Worm (Caenorhabditis elegans) whole organism, L4 larva: ENCODE data around the gene basl-1.
A peak's percentile ranks its signal among the peaks of the same experiment; 100 is the strongest.

Source experiments
- F44E2.7 ChIP-seq: fragments of 200-800 bp; sonication (Bioruptor generic); IDR thresholded peaks from 2 replicates; pipeline ENCODE4 v2.1.2; 2022; ENCODE audit warnings: missing genetic modification characterization, missing compliant biosample characterization
- Y105C5A.15 ChIP-seq: fragments of 200-800 bp; sonication (Bioruptor generic); IDR thresholded peaks from 2 replicates; pipeline ENCODE4 v1.3.6; 2022; ENCODE audit warnings: missing genetic modification characterization, missing compliant biosample characterization
- aha-1 ChIP-seq: fragments of 150-350 bp; peaks from one replicate; lab custom pipeline; 2014; ENCODE audit warnings: missing biosample characterization, missing genetic modification characterization
- ama-1 ChIP-seq: fragments of 150-350 bp; optimal IDR thresholded peaks from 2 replicates; lab custom pipeline; 2014; ENCODE audit warnings: inconsistent platforms, mixed read lengths
- arid-1 ChIP-seq: fragments of 200-800 bp; sonication (Bioruptor generic); conservative IDR thresholded peaks from 2 replicates; pipeline ENCODE4 v1.3.6; 2022; ENCODE audit warnings: missing genetic modification reagents, missing genetic modification characterization, missing compliant biosample characterization
- ces-1 ChIP-seq: fragments of 150-350 bp; sonication (generic microtip); optimal IDR thresholded peaks from 4 replicates; lab custom pipeline; 2014; ENCODE audit warnings: missing biosample characterization, missing genetic modification reagents, missing genetic modification characterization
- cey-2 ChIP-seq: sonication (generic microtip); optimal IDR thresholded peaks from 3 replicates; lab custom pipeline; 2017; ENCODE audit warnings: missing genetic modification characterization, mild to moderate bottlenecking, missing compliant biosample characterization, antibody characterized with exemption, borderline replicate concordance; ENCODE audit not compliant: insufficient read depth
- daf-12 ChIP-seq: fragments of 150-350 bp; optimal IDR thresholded peaks from 2 replicates; lab custom pipeline; 2014; ENCODE audit warnings: missing biosample characterization, missing genetic modification reagents, missing genetic modification characterization
- daf-16 ChIP-seq, 3 experiments: sonication (generic microtip); optimal IDR thresholded peaks; 2 replicates each; lab custom pipeline; 2016 to 2017; ENCODE audit warnings: missing genetic modification characterization in 3 of 3, missing genetic modification reagents in 3 of 3, mild to moderate bottlenecking in 2 of 3, missing compliant biosample characterization in 2 of 3, missing biosample characterization in 1 of 3, moderate library complexity in 1 of 3
- dve-1 ChIP-seq: sonication (generic microtip); optimal IDR thresholded peaks from 2 replicates; lab custom pipeline; 2017; ENCODE audit warnings: antibody characterized with exemption, mild to moderate bottlenecking, missing genetic modification characterization, missing compliant biosample characterization; ENCODE audit not compliant: insufficient read depth
- fkh-10 ChIP-seq: fragments of 150-350 bp; optimal IDR thresholded peaks from 2 replicates; lab custom pipeline; 2014; ENCODE audit warnings: missing biosample characterization, missing genetic modification reagents, missing genetic modification characterization
- hmg-1.1 ChIP-seq: fragments of 200-800 bp; sonication (Bioruptor generic); IDR thresholded peaks from 2 replicates; pipeline ENCODE4 v1.3.6; 2022; ENCODE audit warnings: missing genetic modification reagents, missing genetic modification characterization, missing compliant biosample characterization
- lin-13 ChIP-seq: fragments of 150-350 bp; optimal IDR thresholded peaks from 2 replicates; lab custom pipeline; 2014; ENCODE audit warnings: missing biosample characterization, missing genetic modification reagents, missing genetic modification characterization
- lin-38 ChIP-seq: fragments of 200-800 bp; sonication (Bioruptor generic); IDR thresholded peaks from 2 replicates; pipeline ENCODE4 v1.3.6; 2022; ENCODE audit warnings: missing genetic modification reagents, missing genetic modification characterization, missing compliant biosample characterization
- lsy-2 ChIP-seq, 2 experiments: fragments of 150-350 bp in 1 of 2; sonication (generic microtip) in 1 of 2; optimal IDR thresholded peaks; 2 replicates each; lab custom pipeline; 2014 to 2017; ENCODE audit warnings: missing biosample characterization in 2 of 2, missing genetic modification characterization in 2 of 2
- madf-9 ChIP-seq: fragments of 200-800 bp; sonication (Bioruptor generic); conservative IDR thresholded peaks from 2 replicates; pipeline ENCODE4 v1.3.6; 2022; ENCODE audit warnings: missing genetic modification reagents, missing genetic modification characterization, missing compliant biosample characterization
- mdl-1 ChIP-seq, 2 experiments: fragments of 150-350 bp in 1 of 2; sonication (generic microtip) in 1 of 2; optimal IDR thresholded peaks; 2 replicates each; lab custom pipeline; 2014 to 2017; ENCODE audit warnings: missing biosample characterization in 2 of 2, missing genetic modification characterization in 2 of 2
- mes-2 ChIP-seq: sonication (generic microtip); optimal IDR thresholded peaks from 2 replicates; lab custom pipeline; 2016; ENCODE audit warnings: missing genotype, mild to moderate bottlenecking, missing genetic modification characterization, missing compliant biosample characterization; ENCODE audit not compliant: poor library complexity, severe bottlenecking
- mxl-3 ChIP-seq: fragments of 200-800 bp; sonication (Bioruptor generic); optimal IDR thresholded peaks from 2 replicates; lab custom pipeline; 2018; ENCODE audit warnings: mild to moderate bottlenecking, missing genetic modification characterization, missing compliant biosample characterization
- nhr-111 ChIP-seq: fragments of 200-800 bp; sonication (Bioruptor generic); optimal IDR thresholded peaks from 2 replicates; lab custom pipeline; 2018; ENCODE audit warnings: mild to moderate bottlenecking, missing genetic modification characterization, missing compliant biosample characterization
- nhr-25 ChIP-seq: sonication (generic microtip); optimal IDR thresholded peaks from 2 replicates; lab custom pipeline; 2017; ENCODE audit warnings: missing genetic modification characterization, mild to moderate bottlenecking, missing compliant biosample characterization, antibody characterized with exemption, moderate library complexity, borderline replicate concordance; ENCODE audit not compliant: insufficient read depth
- nhr-28 ChIP-seq: fragments of 150-350 bp; optimal IDR thresholded peaks from 2 replicates; lab custom pipeline; 2014; ENCODE audit warnings: missing biosample characterization, missing genetic modification characterization
- nhr-6 ChIP-seq: fragments of 150-350 bp; optimal IDR thresholded peaks from 2 replicates; lab custom pipeline; 2014; ENCODE audit warnings: missing biosample characterization, missing genetic modification characterization
- nhr-77 ChIP-seq: fragments of 150-350 bp; optimal IDR thresholded peaks from 2 replicates; lab custom pipeline; 2014; ENCODE audit warnings: missing biosample characterization, missing genetic modification characterization
- pha-4 ChIP-seq, 2 experiments: fragments of 150-350 bp in 1 of 2; fragments of 200-800 bp in 1 of 2; sonication (Bioruptor generic) in 1 of 2; IDR thresholded peaks in 1 of 2; optimal IDR thresholded peaks in 1 of 2; 2 replicates each; pipeline versions ENCODE4 v1.3.6 to Lab custom; 2014 to 2022; ENCODE audit warnings: missing genetic modification characterization in 2 of 2, missing genetic modification reagents in 2 of 2, missing biosample characterization in 1 of 2, missing compliant biosample characterization in 1 of 2
- php-3 ChIP-seq: fragments of 200-800 bp; sonication (Bioruptor generic); IDR thresholded peaks from 2 replicates; pipeline ENCODE4 v1.3.6; 2022; ENCODE audit warnings: missing genetic modification reagents, missing genetic modification characterization, missing compliant biosample characterization
- rbr-2 ChIP-seq: sonication (generic microtip); optimal IDR thresholded peaks from 2 replicates; lab custom pipeline; 2016; ENCODE audit warnings: missing genotype, missing genetic modification characterization, missing compliant biosample characterization
- saeg-2 ChIP-seq: fragments of 200-800 bp; sonication (Bioruptor generic); IDR thresholded peaks from 2 replicates; pipeline ENCODE4 v1.3.6; 2022; ENCODE audit warnings: missing genetic modification reagents, missing genetic modification characterization, missing compliant biosample characterization
- skn-1 ChIP-seq: fragments of 150-350 bp; optimal IDR thresholded peaks from 2 replicates; lab custom pipeline; 2014; ENCODE audit warnings: missing biosample characterization, missing genetic modification characterization
- unc-39 ChIP-seq: sonication (generic microtip); optimal IDR thresholded peaks from 2 replicates; lab custom pipeline; 2017; ENCODE audit warnings: missing biosample characterization, missing genetic modification characterization
- zag-1 ChIP-seq: fragments of 150-350 bp; optimal IDR thresholded peaks from 2 replicates; lab custom pipeline; 2014; ENCODE audit warnings: missing biosample characterization, missing genetic modification characterization
- zip-2 ChIP-seq: fragments of 150-350 bp; optimal IDR thresholded peaks from 2 replicates; lab custom pipeline; 2014; ENCODE audit warnings: missing biosample characterization, missing genetic modification characterization

basl-1 gene

DNA sequence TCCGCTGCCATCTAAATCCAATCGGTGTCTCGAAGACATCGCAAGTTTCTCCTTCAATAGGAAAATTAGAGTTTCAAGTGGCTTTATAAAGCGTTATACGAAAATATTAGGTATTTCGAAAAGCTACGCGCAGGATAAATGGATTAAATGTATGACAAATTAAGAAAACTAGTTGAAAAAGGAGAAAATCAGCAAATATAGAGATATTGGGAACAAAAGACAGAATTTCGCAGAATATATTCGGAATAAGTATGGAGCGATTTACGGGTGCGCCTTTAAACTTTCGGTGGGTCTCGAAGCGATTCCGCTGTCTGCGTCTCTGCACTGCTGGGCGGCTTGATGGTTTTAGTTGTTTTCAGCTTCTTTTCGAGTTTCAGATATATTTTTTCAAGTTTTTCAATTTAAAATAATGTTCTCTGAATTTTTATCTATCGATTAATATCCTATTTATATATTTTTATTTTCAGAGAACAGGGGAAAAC is 23.0 kb upstream of the basl-1 start, which contains the start of the genes ddx-15 and ucr-1 (continued):
- TF ChIP-seq Y105C5A.15 (GFP tag; lab: Robert Waterston, UW) (no peak), nhr-28 (tag; lab: Kevin White, UChicago) (peak; percentile 23), hmg-1.1 (GFP tag; lab: Robert Waterston, UW) (0 out of 2 replicates have a peak, but pooled peaks have one; percentile 34), php-3 (GFP tag; lab: Robert Waterston, UW) (no peak), nhr-6 (tag; lab: Kevin White, UChicago) (peak; percentile 50)

DNA sequence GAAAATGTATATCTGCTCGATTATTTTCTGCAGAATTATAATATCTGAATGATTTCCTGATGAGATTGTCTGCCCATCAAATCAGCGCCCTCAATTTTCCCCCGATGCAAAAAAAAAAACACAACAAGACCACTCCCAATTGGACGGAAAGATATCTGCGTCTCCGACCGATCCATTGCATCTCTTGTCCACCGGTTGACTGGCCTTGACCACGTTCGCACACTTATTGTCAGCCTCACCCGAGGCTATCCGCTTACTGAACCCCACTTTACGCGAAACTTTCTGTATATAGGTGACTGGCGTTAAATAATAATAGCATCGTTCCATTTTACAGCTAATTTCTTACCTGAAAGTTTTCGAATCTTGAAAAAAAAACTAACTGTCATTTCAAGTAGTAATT is 20.4 kb upstream of the basl-1 start:
- TF ChIP-seq lin-38 (GFP tag; lab: Robert Waterston, UW) = peak; percentile 32
- no peak for TF ChIP-seq unc-39 (tag; lab: Kevin White, UChicago)
- 0 out of 2 replicates have a peak, but pooled peaks have one; percentile 26 for TF ChIP-seq arid-1 (GFP tag; lab: Robert Waterston, UW)
- peak; percentile 43 for TF ChIP-seq nhr-28 (tag; lab: Kevin White, UChicago)
- TF ChIP-seq madf-9 (GFP tag; lab: Robert Waterston, UW) = 0 out of 2 replicates have a peak, but pooled peaks have one; percentile 17
- TF ChIP-seq F44E2.7 (GFP tag; lab: Robert Waterston, UW) = no peak
- TF ChIP-seq nhr-111 (GFP tag; lab: Kevin White, UChicago) = no peak
- TF ChIP-seq lin-13 (GFP tag; lab: Kevin White, UChicago) = no peak
- TF ChIP-seq nhr-25 (tag; lab: Kevin White, UChicago) = peak; percentile 76
- peak; percentile 62 for TF ChIP-seq mes-2 (tag; lab: Kevin White, UChicago)
- no peak for TF ChIP-seq zag-1 (tag; lab: Kevin White, UChicago)
- no peak for TF ChIP-seq saeg-2 (GFP tag; lab: Robert Waterston, UW)
- no peak for TF ChIP-seq pha-4 (GFP tag; IDR thresholded peaks at IDR 0.05; lab: Robert Waterston, UW)
- TF ChIP-seq pha-4 (tag; optimal IDR thresholded peaks at IDR 0.05; lab: Kevin White, UChicago) = no peak
- TF ChIP-seq daf-16 (GFP tag; optimal IDR thresholded peaks at IDR 0.05; lab: Kevin White, UChicago) = peak in 1 of 2 experiments; percentile 7
- TF ChIP-seq daf-16 (tag; optimal IDR thresholded peaks at IDR 0.05; lab: Kevin White, UChicago) = no peak
- peak; percentile 28 for TF ChIP-seq dve-1 (tag; lab: Kevin White, UChicago)
- peak; percentile 80 for TF ChIP-seq ama-1 (lab: Kevin White, UChicago)
- TF ChIP-seq daf-12 (tag; lab: Kevin White, UChicago) = no peak
- no peak for TF ChIP-seq zip-2 (tag; lab: Kevin White, UChicago)
- TF ChIP-seq lsy-2 (tag; optimal IDR thresholded peaks at IDR 0.05; lab: Kevin White, UChicago) = peak in 1 of 2 experiments; percentile 37
- TF ChIP-seq hmg-1.1 (GFP tag; lab: Robert Waterston, UW) = peak; percentile 38; the same call in 1 of the 2 replicates
- TF ChIP-seq mxl-3 (GFP tag; lab: Kevin White, UChicago) = peak; percentile 43
- TF ChIP-seq cey-2 (tag; lab: Kevin White, UChicago) = no peak
- no peak for TF ChIP-seq rbr-2 (tag; lab: Kevin White, UChicago)
- peak; percentile 38 for TF ChIP-seq aha-1 (tag; lab: Kevin White, UChicago)
- TF ChIP-seq ces-1 (GFP tag; lab: Kevin White, UChicago) = no peak
- TF ChIP-seq mdl-1 (tag; optimal IDR thresholded peaks at IDR 0.05; lab: Kevin White, UChicago) = peak in 1 of 2 experiments; percentile 22
- no peak for TF ChIP-seq skn-1 (tag; lab: Kevin White, UChicago)
- TF ChIP-seq fkh-10 (GFP tag; lab: Kevin White, UChicago) = no peak

DNA sequence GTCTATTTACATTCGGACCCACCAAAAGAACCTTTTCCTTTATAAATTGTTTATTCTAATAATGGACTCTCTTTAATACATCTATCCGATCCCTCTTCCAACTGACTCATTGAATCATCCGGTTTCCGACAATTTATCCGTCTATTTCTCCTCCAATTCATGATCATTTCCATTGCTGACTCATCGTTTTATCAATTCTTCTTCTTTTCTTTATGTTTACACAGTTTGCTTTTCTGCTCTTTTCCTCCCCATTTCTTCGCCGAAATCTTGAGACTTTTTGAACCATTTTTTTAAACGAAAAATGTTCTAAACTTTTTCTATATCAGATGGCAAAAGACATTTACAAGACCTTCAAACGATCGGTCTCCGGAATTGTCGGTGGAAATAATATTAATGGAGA is 19.3 kb upstream of the basl-1 start, which contains the start of gene ced-6:
Gene ced-6, plus strand, starts transcription at position 327 of the 400 bp plus-strand sequence.
- TF ChIP-seq dve-1 (tag; lab: Kevin White, UChicago) (peak; percentile 9), nhr-25 (tag; lab: Kevin White, UChicago) (no peak), nhr-77 (no peak), aha-1 (tag; lab: Kevin White, UChicago) (peak; percentile 81)
- TF ChIP-seq, all 104 proteins: peak for 2
